Worm (Caenorhabditis elegans) whole organism, midembryonic: ENCODE results near the gene srx-110.

Source experiments
- T22C8.4 ChIP-seq: fragments of 200-800 bp; sonication (Bioruptor generic); IDR thresholded peaks from 2 replicates; pipeline ENCODE4 v1.3.6; 2022; ENCODE audit warnings: missing genetic modification characterization, missing compliant biosample characterization
- cog-1 ChIP-seq: sonication (generic microtip); optimal IDR thresholded peaks from 2 replicates; lab custom pipeline; 2016; ENCODE audit warnings: missing genetic modification characterization, missing compliant biosample characterization
- flt-1 ChIP-seq: fragments of 200-800 bp; sonication (Bioruptor generic); IDR thresholded peaks from 2 replicates; pipeline ENCODE4 v1.3.6; 2022; ENCODE audit warnings: missing genetic modification characterization, missing compliant biosample characterization
- klf-2 ChIP-seq: fragments of 200-800 bp; sonication (Bioruptor generic); conservative IDR thresholded peaks from 2 replicates; pipeline ENCODE4 v1.3.6; 2022; ENCODE audit warnings: missing genetic modification reagents, missing genetic modification characterization, missing compliant biosample characterization
- med-1 ChIP-seq: sonication (generic microtip); optimal IDR thresholded peaks from 2 replicates; lab custom pipeline; 2017; ENCODE audit warnings: missing genetic modification characterization, mild to moderate bottlenecking, missing compliant biosample characterization, antibody characterized with exemption, missing genetic modification reagents; ENCODE audit not compliant: insufficient read depth
- ref-1 ChIP-seq: fragments of 200-800 bp; sonication (Bioruptor generic); conservative IDR thresholded peaks from 2 replicates; pipeline ENCODE4 v1.3.6; 2022; ENCODE audit warnings: missing genetic modification reagents, missing genetic modification characterization, missing compliant biosample characterization
- tab-1 ChIP-seq: fragments of 200-800 bp; sonication (Bioruptor generic); IDR thresholded peaks from 2 replicates; pipeline ENCODE4 v1.3.6; 2022; ENCODE audit warnings: missing genetic modification characterization, missing compliant biosample characterization
- ztf-23 ChIP-seq: fragments of 200-800 bp; sonication (Bioruptor generic); IDR thresholded peaks from 2 replicates; pipeline ENCODE4 v1.3.6; 2022; ENCODE audit warnings: missing genetic modification reagents, missing genetic modification characterization, missing compliant biosample characterization
- ztf-29 ChIP-seq: fragments of 200-800 bp; sonication (Bioruptor generic); IDR thresholded peaks from 2 replicates; pipeline ENCODE4 v1.3.6; 2022; ENCODE audit warnings: missing genetic modification reagents, missing genetic modification characterization, missing compliant biosample characterization

srx-110 gene

ce11 chrII:3705320-3705719, 4.0 kb upstream of the srx-110 start, which contains the start of gene srx-108:
srx-108 (plus strand) TSS chrII:3705620.
- TF ChIP-seq T22C8.4 (GFP tag; lab: Robert Waterston, UW), result no peak
- TF ChIP-seq klf-2 (GFP tag; lab: Robert Waterston, UW), result no peak
- no peak for TF ChIP-seq ref-1 (GFP tag; lab: Robert Waterston, UW)
- TF ChIP-seq ztf-29 (GFP tag; lab: Robert Waterston, UW), result no peak

ce11 chrII:3711047-3711446, 1.7 kb downstream of the srx-110 start, which contains the start of gene fbxc-53:
fbxc-53 (plus strand) TSS chrII:3711291.
- no peak for TF ChIP-seq ztf-29 (GFP tag; lab: Robert Waterston, UW)

ce11 chrII:3714595-3714994, 5.2 kb downstream of the srx-110 start, which contains the start of gene srh-100:
srh-100 (minus strand) TSS chrII:3714695.
- TF ChIP-seq klf-2 (GFP tag; lab: Robert Waterston, UW) (no peak), ztf-23 (no peak), tab-1 (GFP tag; lab: Robert Waterston, UW) (no peak), cog-1 (tag; lab: Kevin White, UChicago) (no peak), T22C8.4 (GFP tag; lab: Robert Waterston, UW) (no peak), ref-1 (GFP tag; lab: Robert Waterston, UW) (no peak), flt-1 (GFP tag; lab: Robert Waterston, UW) (no peak), ztf-29 (GFP tag; lab: Robert Waterston, UW) (no peak), med-1 (GFP tag; lab: Kevin White, UChicago) (no peak)

ce11 chrII:3716455-3716854, 7.1 kb downstream of the srx-110 start, which contains the start of gene srh-99:
srh-99 (minus strand) TSS chrII:3716555.
- TF ChIP-seq ztf-29 (GFP tag; lab: Robert Waterston, UW) (no peak), tab-1 (GFP tag; lab: Robert Waterston, UW) (no peak), cog-1 (tag; lab: Kevin White, UChicago) (no peak), ref-1 (GFP tag; lab: Robert Waterston, UW) (no peak), flt-1 (GFP tag; lab: Robert Waterston, UW) (no peak), klf-2 (GFP tag; lab: Robert Waterston, UW) (no peak), med-1 (GFP tag; lab: Kevin White, UChicago) (no peak), ztf-23 (no peak), T22C8.4 (GFP tag; lab: Robert Waterston, UW) (no peak)

ce11 chrII:3716961-3717360, 7.6 kb downstream of the srx-110 start, which contains the start of gene fbxc-52:
fbxc-52 (plus strand) TSS chrII:3717261.
- TF ChIP-seq cog-1 (tag; lab: Kevin White, UChicago), result no peak
- TF ChIP-seq flt-1 (GFP tag; lab: Robert Waterston, UW), result no peak
- no peak for TF ChIP-seq ztf-23
- no peak for TF ChIP-seq T22C8.4 (GFP tag; lab: Robert Waterston, UW)
- no peak for TF ChIP-seq ref-1 (GFP tag; lab: Robert Waterston, UW)
- no peak for TF ChIP-seq med-1 (GFP tag; lab: Kevin White, UChicago)
- no peak for TF ChIP-seq tab-1 (GFP tag; lab: Robert Waterston, UW)
- no peak for TF ChIP-seq ztf-29 (GFP tag; lab: Robert Waterston, UW)
- no peak for TF ChIP-seq klf-2 (GFP tag; lab: Robert Waterston, UW)

ce11 chrII:3721016-3721415, 11.7 kb downstream of the srx-110 start, which contains the start of gene C46E10.3:
C46E10.3 (plus strand) TSS chrII:3721316.
- no peak for TF ChIP-seq T22C8.4 (GFP tag; lab: Robert Waterston, UW)
- TF ChIP-seq flt-1 (GFP tag; lab: Robert Waterston, UW), result no peak
- no peak for TF ChIP-seq tab-1 (GFP tag; lab: Robert Waterston, UW)

- TF ChIP-seq ref-1 (GFP tag; lab: Robert Waterston, UW), result no peak
- no peak for TF ChIP-seq med-1 (GFP tag; lab: Kevin White, UChicago)
- TF ChIP-seq T22C8.4 (GFP tag; lab: Robert Waterston, UW), result no peak
- TF ChIP-seq ztf-23, result no peak
- TF ChIP-seq flt-1 (GFP tag; lab: Robert Waterston, UW), result no peak
- TF ChIP-seq klf-2 (GFP tag; lab: Robert Waterston, UW), result no peak
- TF ChIP-seq ztf-29 (GFP tag; lab: Robert Waterston, UW), result no peak
- no peak for TF ChIP-seq cog-1 (tag; lab: Kevin White, UChicago)
- no peak for TF ChIP-seq tab-1 (GFP tag; lab: Robert Waterston, UW)
Observed at ce11 chrII:3724175-3724715, 14.9 kb downstream of the srx-110 start, which contains the start of gene C46E10.1. C46E10.1 (plus strand) TSS chrII:3724225.

- TF ChIP-seq ztf-23 (no peak), med-1 (GFP tag; lab: Kevin White, UChicago) (no peak), ref-1 (GFP tag; lab: Robert Waterston, UW) (no peak)
Observed at ce11 chrII:3727996-3728395, 18.6 kb downstream of the srx-110 start, which contains the start of gene C46E10.8. C46E10.8 (minus strand) TSS chrII:3728096.

- TF ChIP-seq flt-1 (GFP tag; lab: Robert Waterston, UW) (no peak), tab-1 (GFP tag; lab: Robert Waterston, UW) (no peak), cog-1 (tag; lab: Kevin White, UChicago) (no peak), ztf-23 (no peak), ztf-29 (GFP tag; lab: Robert Waterston, UW) (no peak)
Observed at ce11 chrII:3731723-3732122, 22.4 kb downstream of the srx-110 start, which contains the start of the genes sdz-12 and bath-31. sdz-12 (minus strand) TSS chrII:3731823. bath-31 (plus strand) TSS chrII:3731973.

- TF ChIP-seq tab-1 (GFP tag; lab: Robert Waterston, UW), result no peak
- no peak for TF ChIP-seq T22C8.4 (GFP tag; lab: Robert Waterston, UW)
- no peak for TF ChIP-seq ztf-23
- TF ChIP-seq ztf-29 (GFP tag; lab: Robert Waterston, UW), result no peak
- no peak for TF ChIP-seq klf-2 (GFP tag; lab: Robert Waterston, UW)
- TF ChIP-seq med-1 (GFP tag; lab: Kevin White, UChicago), result no peak
- TF ChIP-seq cog-1 (tag; lab: Kevin White, UChicago), result no peak
Observed at ce11 chrII:3736893-3737375, 27.6 kb downstream of the srx-110 start, which contains the start of gene F12E12.6. F12E12.6 (minus strand) TSS chrII:3736943.
